Worm (Caenorhabditis elegans) whole organism, L4/young adult: Measurements from ENCODE around the gene fubl-2.
"Not testable (repeated sequence)": the region's sequence is repeated elsewhere in the genome, so short reads cannot be mapped to it uniquely, and the experiment has no call there.

Experiments used
- W03F9.2 ChIP-seq: fragments of 150-350 bp; optimal IDR thresholded peaks from 2 replicates; lab custom pipeline; 2014; ENCODE audit warnings: missing biosample characterization, missing genetic modification characterization
- him-1 ChIP-seq: sonication (generic microtip); optimal IDR thresholded peaks from 2 replicates; lab custom pipeline; 2016; ENCODE audit warnings: missing genotype, missing genetic modification reagents, missing genetic modification characterization, missing compliant biosample characterization

ce11 chrIII:7128601-7129000 lies 41.1 kb upstream of the fubl-2 start, which contains the start of gene viro-2:
- not testable (repeated sequence) for TF ChIP-seq W03F9.2, him-1 (tag; lab: Kevin White, UChicago)
